Fruit fly (Drosophila melanogaster): ENCODE results near the gene Madm.

- TF ChIP-seq psq (optimal IDR thresholded peaks at IDR 0.05): no peak
- TF ChIP-seq CG8478 (optimal IDR thresholded peaks at IDR 0.05): no peak
These were observed 39.2 kb downstream of the Madm start, which contains the start of gene kat-60L1 for dm6 chr3R:5781462-5781861.

Measured in whole organism.